Fruit fly (Drosophila melanogaster) whole organism, embryonic: ENCODE measurements around the gene CG11970.

Source experiments
- CG3726 ChIP-seq: fragments of 200-800 bp; sonication (Bioruptor generic); IDR thresholded peaks from 3 replicates; pipeline ENCODE4, ENCODE4 v1.3.6; 2022; ENCODE audit warnings: missing biosample characterization, missing genetic modification characterization
- CG6854 ChIP-seq: fragments of 200-800 bp; sonication (Bioruptor generic); optimal IDR thresholded peaks from 3 replicates; lab custom pipeline; 2017; ENCODE audit warnings: missing biosample characterization, mild to moderate bottlenecking, missing genetic modification characterization
- CG9727 ChIP-seq: fragments of 200-800 bp; sonication (Bioruptor generic); optimal IDR thresholded peaks from 3 replicates; lab custom pipeline; 2017; ENCODE audit warnings: missing biosample characterization, mild to moderate bottlenecking, missing genetic modification characterization
- bigmax ChIP-seq: fragments of 200-800 bp; sonication (Bioruptor generic); optimal IDR thresholded peaks from 2 replicates; lab custom pipeline; 2018; ENCODE audit warnings: missing biosample characterization, mild to moderate bottlenecking, missing genetic modification characterization
- pan ChIP-seq, 4 experiments: fragments of >200 bp in 3 of 4; fragments of 200-800 bp in 1 of 4; sonication (Bioruptor generic) in 1 of 4; optimal IDR thresholded peaks in 3 of 4; IDR thresholded peaks in 1 of 4; 2 replicates each; pipeline versions ENCODE4 v1.3.6 to Lab custom; 2017 to 2022; ENCODE audit warnings: missing biosample characterization in 2 of 4, missing genetic modification characterization in 2 of 4, mixed read lengths in 1 of 4

DNA sequence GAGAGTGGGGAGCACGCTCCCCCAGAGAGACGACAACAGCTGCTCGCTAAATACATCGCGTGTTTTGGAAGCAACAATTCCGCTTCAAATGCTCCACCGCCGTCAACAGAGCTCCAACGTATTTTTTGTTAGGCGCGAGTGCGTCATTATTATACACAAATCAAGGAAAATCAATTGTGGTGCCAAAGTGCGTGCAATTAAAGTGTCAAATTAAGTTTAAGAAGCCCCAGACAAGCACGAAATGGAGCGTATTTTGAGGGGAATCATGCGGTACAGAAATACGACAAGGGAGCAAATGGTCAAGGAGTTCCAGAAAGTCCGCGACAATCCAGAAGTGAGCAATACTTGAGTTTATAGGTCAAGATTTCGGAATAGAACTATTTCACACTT, 3.7 kb upstream of the CG11970 start, which contains the start of gene CAHbeta:
- TF ChIP-seq CG6854 (GFP tag; lab: Kevin White, UChicago) (no peak), CG9727 (GFP tag; lab: Kevin White, UChicago) (no peak), bigmax (GFP tag; lab: Kevin White, UChicago) (no peak), pan (optimal IDR thresholded peaks at IDR 0.05; lab: Kevin White, UChicago) (no peak), pan (GFP tag; optimal IDR thresholded peaks at IDR 0.05 in 1 of 2, IDR thresholded peaks at IDR 0.05 in 1 of 2) (no peak), CG3726 (no peak)
